Fruit fly (Drosophila melanogaster): ENCODE data around the gene eIF5B.

The eIF5B gene

DNA sequence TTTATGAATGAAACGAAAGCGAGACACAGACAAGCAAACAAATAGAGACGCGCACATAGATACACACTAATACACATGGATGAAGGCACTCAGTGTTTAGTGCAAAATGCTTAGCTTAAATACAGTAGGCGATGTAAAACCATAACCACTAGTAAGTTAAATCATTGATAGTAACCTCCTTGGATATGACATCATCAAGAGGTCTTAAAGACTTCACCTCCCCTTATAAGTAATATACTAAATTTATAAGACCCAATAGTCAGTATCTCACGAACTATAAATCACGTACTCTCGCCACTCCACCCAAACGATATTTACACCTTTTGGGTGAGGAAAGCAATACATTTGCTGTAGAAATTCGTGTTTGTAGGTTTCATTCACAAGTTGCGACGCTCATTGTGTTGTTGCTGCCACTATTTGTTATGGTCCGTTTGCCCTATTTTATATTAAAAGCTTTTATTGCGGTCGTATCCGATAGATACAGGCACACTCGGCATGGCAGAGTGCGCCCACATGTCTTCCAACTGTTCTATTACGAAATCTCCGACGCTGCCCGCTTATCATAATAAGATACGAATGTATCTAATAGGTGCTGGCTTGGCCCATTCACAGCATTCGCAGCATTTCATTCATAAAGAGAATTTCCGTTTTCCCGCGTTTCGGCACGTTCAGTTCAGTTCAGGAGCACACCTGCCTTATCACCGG lies 23.0 kb downstream of the eIF5B start:
- TF ChIP-seq CG17801 (GFP tag; optimal IDR thresholded peaks at IDR 0.05; ENCODE audit: partially characterized antibody) = no peak

DNA sequence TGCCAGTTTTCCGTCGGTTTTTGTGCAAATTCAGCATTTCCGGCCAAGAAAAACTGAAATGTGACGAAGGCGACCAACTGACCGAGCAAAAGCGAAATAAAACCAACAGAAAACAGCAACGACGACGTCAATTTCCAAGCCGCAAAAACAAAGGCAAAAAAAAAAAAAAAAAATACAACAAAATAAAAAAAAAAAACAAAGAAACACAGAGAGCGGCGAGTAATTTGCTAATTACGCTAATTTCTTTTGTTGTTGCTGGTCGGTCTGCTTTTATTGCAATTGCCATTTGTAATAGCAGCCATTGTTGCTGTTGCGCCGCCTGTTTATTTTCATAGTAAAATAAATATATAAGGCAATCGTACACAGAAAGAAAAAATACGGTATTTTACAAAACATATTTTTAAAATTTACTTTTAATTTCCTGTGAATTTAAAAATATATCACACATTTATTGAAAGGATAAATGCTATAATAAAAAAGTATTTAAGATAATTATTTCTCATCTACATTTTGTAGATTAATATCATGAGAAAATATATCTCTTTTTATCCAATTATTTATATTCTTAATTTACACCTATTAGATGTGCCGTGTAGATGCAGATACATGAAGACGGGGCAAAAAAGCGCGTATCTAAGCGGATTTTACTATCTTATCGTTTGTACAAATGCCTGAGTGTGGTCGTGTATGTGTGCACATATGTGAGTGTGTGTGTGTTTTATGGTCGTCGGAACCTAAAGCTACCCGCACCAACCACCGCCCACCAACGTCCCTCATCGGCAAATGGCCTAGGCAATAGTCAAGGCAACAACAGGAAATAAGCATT lies 23.7 kb downstream of the eIF5B start:
- TF ChIP-seq CG17801 (GFP tag; optimal IDR thresholded peaks at IDR 0.05; ENCODE audit: partially characterized antibody) = peak; percentile 79

DNA sequence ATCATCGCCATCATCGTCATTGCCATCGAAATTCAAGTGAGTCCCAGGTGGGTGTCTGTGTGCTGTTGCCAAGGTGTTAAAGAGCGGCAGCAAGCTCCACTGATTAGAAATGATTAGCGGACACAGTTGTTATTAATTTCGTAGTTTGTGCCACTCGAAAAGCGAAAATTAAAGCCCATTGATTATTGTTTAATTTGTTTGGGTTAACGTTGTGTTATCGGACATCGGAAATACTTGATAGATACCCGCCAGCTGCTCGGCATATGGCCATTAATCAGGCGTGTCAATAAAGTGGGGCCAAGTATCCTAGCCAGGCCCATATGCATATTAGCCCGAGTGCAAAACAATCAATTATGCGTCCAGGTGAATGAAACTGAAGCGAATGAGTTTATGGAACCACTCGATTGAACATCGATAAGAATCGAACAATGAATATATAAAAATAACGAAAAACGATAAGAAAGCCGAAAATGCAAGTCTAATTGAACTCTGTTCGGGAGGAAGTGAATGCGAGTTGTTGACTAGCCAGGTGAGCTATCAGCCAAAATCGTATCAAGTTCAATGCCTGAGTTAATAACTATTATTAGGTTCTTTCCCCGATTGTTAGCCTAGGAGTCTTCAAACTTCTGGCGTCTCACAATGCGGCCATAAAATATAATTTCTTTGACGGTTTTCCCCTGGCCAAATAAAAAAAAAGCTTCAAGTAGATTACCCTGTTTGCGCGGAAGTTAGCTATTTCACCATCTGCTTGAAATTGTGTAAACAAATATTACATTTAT lies 25.1 kb downstream of the eIF5B start:
- no peak for TF ChIP-seq CG17801 (GFP tag; optimal IDR thresholded peaks at IDR 0.05; ENCODE audit: partially characterized antibody)

DNA sequence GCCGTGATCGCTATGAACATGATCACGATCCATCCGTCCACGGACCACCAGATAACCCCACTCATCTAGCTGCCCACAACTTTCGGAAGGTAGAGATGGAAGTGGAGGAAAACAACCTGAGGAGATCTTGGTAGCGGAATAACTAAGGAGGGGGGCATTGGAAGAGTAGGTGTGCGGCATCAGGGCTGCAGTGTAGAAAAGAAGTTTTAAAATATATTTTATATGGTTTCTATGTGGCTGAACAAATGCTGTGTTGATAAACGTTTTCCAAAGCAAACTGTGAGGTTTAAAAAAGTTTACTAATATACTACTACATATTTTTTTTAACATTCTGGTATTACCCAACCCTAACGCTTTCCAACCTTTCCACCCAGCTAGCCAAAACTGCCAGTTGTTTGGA lies 25.9 kb downstream of the eIF5B start:
- TF ChIP-seq CG17801 (GFP tag; optimal IDR thresholded peaks at IDR 0.05; ENCODE audit: partially characterized antibody) = no peak

DNA sequence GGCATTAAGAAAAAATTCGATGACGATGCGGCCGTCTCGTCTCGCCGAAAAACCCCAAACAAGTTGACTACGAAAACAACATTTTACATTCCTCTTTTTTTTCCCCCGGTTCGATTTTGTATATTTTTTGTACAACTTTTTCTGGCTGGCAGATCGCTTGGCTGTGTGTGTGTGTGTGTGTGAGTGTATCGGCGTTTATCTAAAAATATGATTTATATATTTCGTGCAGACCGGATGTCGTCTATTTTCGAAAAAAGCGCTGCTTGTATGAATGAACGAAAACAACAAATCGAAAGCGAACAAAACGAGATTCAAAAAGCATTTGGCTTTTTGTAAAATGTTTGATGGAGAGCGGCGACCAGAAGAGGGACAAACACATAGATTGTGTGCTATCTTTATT lies 26.8 kb downstream of the eIF5B start:
- TF ChIP-seq CG17801 (GFP tag; optimal IDR thresholded peaks at IDR 0.05; ENCODE audit: partially characterized antibody) = no peak

DNA sequence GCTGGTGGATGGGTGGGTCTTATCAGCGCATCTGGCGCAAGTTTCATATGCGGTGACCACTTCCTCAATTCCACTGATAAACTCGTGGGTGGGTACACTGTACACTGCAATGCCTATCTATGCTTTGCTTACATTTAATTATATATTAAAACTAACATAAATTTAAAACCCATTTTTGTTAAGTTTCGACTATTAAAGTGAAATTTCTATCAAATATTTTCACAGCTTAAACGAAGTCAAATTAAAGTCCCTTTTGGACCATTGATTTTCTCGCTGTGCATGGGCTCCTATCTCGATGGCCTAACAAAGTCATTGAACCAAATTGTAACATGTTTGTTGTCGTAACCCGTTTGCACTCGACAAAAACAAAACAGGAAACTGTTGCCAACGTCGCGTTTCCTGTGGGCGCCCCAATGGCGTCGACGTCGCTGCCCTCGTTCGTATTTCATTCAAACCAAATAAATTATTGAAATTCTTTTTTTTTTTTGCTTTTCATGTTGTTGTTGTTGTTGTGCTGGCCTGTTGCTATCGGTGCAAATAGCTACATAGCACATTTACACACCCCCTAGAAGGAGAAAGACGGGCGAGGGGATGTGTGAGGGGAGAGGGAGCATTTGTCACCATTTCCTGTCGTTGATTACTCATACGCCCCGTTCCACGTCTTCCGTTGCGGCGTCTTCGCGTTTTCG lies 28.0 kb downstream of the eIF5B start:
- no peak for TF ChIP-seq CG17801 (GFP tag; optimal IDR thresholded peaks at IDR 0.05; ENCODE audit: partially characterized antibody)

dm6 chr3L:3431061-3431648 lies 29.6 kb downstream of the eIF5B start:
- TF ChIP-seq CG17801 (GFP tag; optimal IDR thresholded peaks at IDR 0.05; ENCODE audit: partially characterized antibody) = no peak

DNA sequence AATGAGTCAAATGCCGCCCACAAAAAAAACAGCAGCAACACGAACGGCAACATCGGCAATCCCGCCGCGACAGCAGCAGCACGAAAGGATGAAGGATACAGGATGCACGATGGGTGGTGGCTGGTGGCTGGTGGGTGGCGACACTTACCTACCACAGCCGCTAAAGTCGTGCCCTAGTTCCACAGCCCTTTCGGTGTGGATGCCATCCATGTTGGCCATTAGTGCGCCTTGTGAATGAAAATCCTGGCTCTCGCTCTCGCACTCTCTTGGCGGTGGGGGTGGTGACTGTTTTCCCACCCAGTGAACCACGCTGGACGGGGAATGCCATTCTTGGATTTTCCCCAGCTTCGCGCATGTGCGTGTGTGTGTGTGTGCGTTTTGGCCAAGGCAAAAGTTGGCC lies 33.7 kb downstream of the eIF5B start:
- TF ChIP-seq CG17801 (GFP tag; optimal IDR thresholded peaks at IDR 0.05; ENCODE audit: partially characterized antibody) = no peak

- no peak for TF ChIP-seq CG17801 (GFP tag; optimal IDR thresholded peaks at IDR 0.05; ENCODE audit: partially characterized antibody)
Measured at dm6 chr3L:3424846-3425245, 35.9 kb downstream of the eIF5B start, which contains the start of gene sty. TSS of gene sty (minus strand) at chr3L:3424935.

dm6 chr3L:3423006-3423405 lies 37.8 kb downstream of the eIF5B start:
- TF ChIP-seq CG17801 (GFP tag; optimal IDR thresholded peaks at IDR 0.05; ENCODE audit: partially characterized antibody) = no peak

- no peak for TF ChIP-seq CG17801 (GFP tag; optimal IDR thresholded peaks at IDR 0.05; ENCODE audit: partially characterized antibody)
Measured at dm6 chr3L:3420674-3421073, 40.1 kb downstream of the eIF5B start.

dm6 chr3L:3420237-3420643 lies 40.5 kb downstream of the eIF5B start:
- no peak for TF ChIP-seq CG17801 (GFP tag; optimal IDR thresholded peaks at IDR 0.05; ENCODE audit: partially characterized antibody)

DNA sequence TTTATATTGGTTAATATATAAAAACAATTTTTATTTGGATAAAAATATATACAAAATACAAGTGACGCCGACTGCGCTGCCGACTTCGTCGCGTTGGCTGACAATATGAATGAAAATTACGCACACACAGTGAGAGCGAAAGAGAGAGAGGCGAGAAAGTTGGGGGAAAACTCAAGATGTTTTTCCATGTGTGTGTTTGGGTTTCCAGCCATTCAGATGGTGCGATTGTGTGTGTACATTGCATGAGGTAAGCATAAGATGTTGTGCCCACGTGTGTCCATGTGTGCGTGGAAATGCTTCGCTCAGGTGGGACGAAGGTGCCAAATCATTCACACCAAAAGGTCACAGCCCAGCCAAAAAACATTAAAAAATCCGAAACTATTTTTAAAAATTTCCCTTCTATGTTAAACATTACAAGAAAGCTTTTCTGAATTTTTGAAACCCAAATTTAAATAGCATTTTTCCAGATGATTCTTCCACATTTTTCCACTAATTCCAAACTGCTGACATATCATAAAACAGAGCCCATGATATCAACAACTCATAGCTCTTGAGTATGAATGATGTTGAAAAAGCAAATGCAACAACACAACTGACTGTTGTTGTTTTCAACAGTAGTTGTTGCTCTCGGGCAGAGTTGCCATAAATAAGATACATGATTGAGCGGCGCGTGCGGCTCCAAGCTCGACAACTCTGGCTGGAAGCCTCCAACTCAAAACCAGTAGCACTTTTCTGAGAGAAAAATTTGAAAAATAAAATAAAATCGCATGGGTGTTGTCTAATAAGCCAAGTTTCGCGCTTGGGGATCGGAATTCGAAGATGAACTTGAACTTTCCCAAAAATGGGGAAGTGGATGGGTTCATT lies 41.2 kb downstream of the eIF5B start:
- TF ChIP-seq CG17801 (GFP tag; optimal IDR thresholded peaks at IDR 0.05; ENCODE audit: partially characterized antibody) = no peak
